Fruit fly (Drosophila melanogaster) S2 (cell line): Measurements from ENCODE around the gene Cnep1r2.

Experiments used
- CG8478 ChIP-seq: fragments of >200 bp; optimal IDR thresholded peaks from 2 replicates; lab custom pipeline; 2018
- CTCF ChIP-seq, 2 experiments: fragments of >200 bp; optimal IDR thresholded peaks; 2 replicates each; lab custom pipeline; 2018

dm6 chr3L:10677816-10678215 lies 39.9 kb downstream of the Cnep1r2 start:
- TF ChIP-seq CTCF (optimal IDR thresholded peaks at IDR 0.05; lab: Kevin White, UChicago) (no peak), CG8478 (no peak)
